Fruit fly (Drosophila melanogaster) whole organism: ENCODE data around the gene CG8661.
A peak's percentile ranks its signal among the peaks of the same experiment; 100 is the strongest.

Experiments
- CG8478 ChIP-seq: fragments of >200 bp; optimal IDR thresholded peaks from 2 replicates; lab custom pipeline; 2018; ENCODE audit warnings: inconsistent platforms
- Dll ChIP-seq: fragments of >200 bp; optimal IDR thresholded peaks from 2 replicates; lab custom pipeline; 2017
- EcR ChIP-seq, 2 experiments: fragments of >200 bp; optimal IDR thresholded peaks; 2 replicates each; lab custom pipeline; 2017; ENCODE audit warnings: missing biosample characterization in 2 of 2, missing genetic modification characterization in 2 of 2, missing genetic modification reagents in 2 of 2
- pan ChIP-seq: fragments of >200 bp; optimal IDR thresholded peaks from 2 replicates; lab custom pipeline; 2017
- psq ChIP-seq: fragments of >200 bp; optimal IDR thresholded peaks from 2 replicates; lab custom pipeline; 2017
- usp ChIP-seq: fragments of >200 bp; optimal IDR thresholded peaks from 2 replicates; lab custom pipeline; 2017; ENCODE audit warnings: missing biosample characterization, missing genetic modification characterization, mixed read lengths

CG8661 gene

dm6 chrX:17302202-17303061 lies 18.1 kb upstream of the CG8661 start:
- no peak for TF ChIP-seq CG8478 (lab: Kevin White, UChicago)
- no peak for TF ChIP-seq usp (GFP tag; lab: Kevin White, UChicago)
- no peak for TF ChIP-seq Dll
- TF ChIP-seq EcR (GFP tag; optimal IDR thresholded peaks at IDR 0.05; lab: Kevin White, UChicago), result no peak
- no peak for TF ChIP-seq pan
- no peak for TF ChIP-seq psq (lab: Kevin White, UChicago)

DNA sequence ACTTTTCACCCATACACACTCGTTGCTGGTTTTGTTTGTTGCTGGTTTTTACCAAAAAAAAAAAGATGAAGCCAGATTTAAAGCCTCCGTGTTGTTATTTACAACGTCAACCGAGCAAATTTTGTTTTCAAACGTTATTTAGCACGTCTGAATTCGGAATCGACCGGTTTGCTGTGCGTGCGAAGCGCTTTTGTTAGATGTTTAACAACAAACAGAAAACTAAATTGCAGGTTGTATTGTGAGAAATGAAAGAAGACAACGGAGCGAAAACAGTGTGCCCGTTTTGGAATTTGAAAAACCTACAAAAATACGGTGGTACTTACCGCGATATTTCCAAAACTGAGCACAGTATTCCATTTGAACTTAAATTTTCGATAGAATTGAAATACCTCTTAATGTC lies 17.4 kb upstream of the CG8661 start, which contains the start of gene Fim:
Gene Fim, minus strand, starts transcription at position 225 of the 400 bp plus-strand sequence.
- no peak for TF ChIP-seq CG8478 (lab: Kevin White, UChicago)
- TF ChIP-seq usp (GFP tag; lab: Kevin White, UChicago), result no peak
- no peak for TF ChIP-seq pan
- no peak for TF ChIP-seq psq (lab: Kevin White, UChicago)
- no peak for TF ChIP-seq Dll

DNA sequence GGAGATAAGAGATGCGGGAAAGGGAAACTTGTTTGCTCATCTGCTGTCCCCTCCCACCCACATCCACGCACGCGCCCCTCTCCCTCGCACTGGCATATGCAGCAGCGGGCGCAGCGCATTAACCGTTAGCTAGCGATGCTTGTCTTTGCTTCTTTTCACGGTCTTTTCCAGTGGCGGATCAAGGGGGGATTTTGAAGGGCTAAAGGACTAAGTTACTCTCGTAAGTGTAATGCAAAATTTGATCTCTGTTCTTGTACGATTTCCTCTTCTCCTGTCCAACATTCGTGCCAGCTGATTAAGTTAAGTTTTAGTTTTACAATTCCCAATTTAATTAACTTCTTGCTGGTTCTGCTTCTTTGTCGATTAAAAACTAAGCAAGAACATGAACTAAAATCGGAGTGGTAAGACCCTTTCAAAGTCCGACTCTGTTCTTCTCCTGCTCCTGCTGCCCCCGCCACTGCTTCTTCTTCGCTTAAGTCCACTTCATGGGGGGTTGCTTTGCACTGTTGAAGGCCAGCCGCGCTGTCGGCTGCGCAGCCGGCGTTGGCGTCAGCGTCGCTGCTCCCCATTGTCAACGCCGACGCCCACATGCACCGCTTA lies 16.4 kb upstream of the CG8661 start:
- no peak for TF ChIP-seq Dll

DNA sequence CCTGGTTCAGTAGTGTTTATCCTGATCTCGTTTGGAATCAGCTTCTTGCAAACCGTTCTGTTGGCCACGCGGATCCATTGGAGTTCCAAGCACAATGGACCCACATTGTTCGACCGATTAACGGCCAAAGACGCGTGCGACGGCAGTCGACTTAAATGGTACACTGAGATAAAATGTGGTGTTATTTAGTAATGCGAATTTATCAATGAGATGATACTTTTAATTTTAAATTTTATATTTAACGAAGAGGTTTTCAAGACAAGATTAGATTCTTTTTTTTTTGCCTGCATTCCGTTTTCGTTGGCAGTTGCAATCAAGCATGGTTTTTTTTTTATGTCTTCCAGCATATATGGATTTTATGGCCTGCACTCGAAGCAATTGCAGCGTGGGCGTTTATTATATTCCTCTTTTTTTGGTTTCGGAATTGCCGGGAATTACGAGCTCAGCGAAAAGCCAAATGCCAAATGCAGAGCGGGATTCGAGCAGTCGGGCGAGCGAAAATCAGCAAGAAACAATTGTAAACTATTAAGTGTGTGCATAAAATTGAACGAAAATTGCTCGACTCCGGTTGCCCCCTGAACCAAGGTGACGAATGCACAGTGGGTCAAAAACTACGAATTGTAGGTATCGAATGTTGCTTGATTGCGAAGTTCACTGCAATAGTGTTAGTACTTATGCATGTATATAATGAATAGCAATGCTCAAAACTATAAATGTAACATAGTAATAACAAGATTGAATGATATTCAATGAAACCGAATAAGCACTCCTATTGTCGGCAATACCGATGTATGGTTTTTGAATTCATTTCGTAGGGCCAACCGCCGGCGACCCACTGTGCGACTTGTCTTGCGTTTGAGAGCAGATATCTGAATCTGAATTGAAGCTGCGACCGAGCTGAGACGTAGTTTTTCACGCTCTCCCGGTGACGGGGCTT lies 14.9 kb upstream of the CG8661 start:
- TF ChIP-seq CG8478 (lab: Kevin White, UChicago) (no peak), pan (no peak), usp (GFP tag; lab: Kevin White, UChicago) (no peak), EcR (GFP tag; optimal IDR thresholded peaks at IDR 0.05; lab: Kevin White, UChicago) (no peak), Dll (no peak), psq (lab: Kevin White, UChicago) (no peak)

DNA sequence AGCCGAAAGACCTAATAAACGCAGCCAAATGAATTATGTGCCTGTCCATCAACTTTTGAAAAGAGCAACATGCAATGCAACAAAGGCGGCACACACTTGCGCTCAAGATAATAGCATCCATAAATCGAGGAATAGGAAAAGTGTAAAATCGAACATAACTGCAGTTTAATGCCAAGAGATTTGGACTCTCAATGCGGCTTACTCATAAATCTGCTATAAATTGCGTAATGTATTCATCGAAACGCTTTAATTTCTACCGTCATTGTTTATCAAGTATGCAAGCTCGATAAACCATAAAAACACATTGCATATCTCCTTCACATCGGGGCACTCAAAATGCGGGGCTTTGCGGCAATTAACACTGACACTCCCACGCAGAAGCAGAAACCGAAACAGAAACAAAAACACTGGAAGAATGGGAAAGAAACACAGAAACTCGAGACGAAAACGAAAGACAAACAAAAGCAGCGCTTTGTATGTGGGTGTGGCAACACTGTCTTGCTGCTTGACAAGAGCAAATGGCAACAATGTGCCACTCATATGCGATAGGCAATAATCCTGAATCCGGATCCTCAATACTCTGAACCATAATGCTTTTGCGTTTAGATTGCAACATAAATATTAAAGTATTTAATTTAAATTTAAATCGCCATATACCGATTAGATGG lies 13.8 kb upstream of the CG8661 start:
- TF ChIP-seq usp (GFP tag; lab: Kevin White, UChicago), result no peak
- no peak for TF ChIP-seq EcR (GFP tag; optimal IDR thresholded peaks at IDR 0.05; lab: Kevin White, UChicago)
- TF ChIP-seq psq (lab: Kevin White, UChicago), result no peak
- TF ChIP-seq CG8478 (lab: Kevin White, UChicago), result no peak

dm6 chrX:17297070-17297689 lies 12.9 kb upstream of the CG8661 start:
- no peak for TF ChIP-seq CG8478 (lab: Kevin White, UChicago)

DNA sequence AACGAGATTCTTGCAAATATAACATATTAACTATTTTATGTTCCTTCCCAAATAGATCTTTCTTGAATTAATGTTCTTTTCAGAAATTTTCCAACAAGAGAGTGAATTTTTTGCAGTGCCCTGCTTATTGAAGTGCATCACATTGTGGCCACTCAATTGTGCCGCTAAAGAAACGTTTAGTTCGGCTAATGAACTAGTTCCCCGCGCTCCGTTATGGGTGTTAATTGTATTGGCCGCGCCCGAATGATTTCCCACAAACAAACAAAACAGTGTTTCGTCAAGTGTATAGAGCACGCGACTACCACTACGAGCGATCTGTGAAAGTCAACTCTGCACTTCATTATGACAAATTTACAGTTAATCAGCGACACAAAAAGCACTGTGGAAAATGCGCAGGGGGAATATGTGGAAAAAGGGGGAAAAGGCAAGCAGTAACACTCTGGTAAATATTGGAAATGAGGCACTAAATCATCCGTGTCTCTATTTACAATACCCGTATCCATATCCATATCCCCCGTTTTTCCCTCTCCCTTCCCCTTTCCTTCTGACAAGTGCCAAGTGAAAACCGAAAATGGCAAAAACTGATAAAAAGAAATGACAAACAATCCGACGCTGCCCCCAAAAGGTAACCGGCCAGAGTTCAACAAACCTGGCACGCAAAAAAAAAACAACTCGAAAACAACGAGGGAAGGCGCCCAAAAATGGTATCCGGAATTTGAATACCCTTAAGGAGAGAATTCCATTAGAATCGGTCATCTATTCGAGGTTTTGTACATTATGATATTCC lies 12.2 kb upstream of the CG8661 start:
- TF ChIP-seq CG8478 (lab: Kevin White, UChicago) (no peak), EcR (GFP tag; optimal IDR thresholded peaks at IDR 0.05; lab: Kevin White, UChicago) (peak in 1 of 2 experiments; percentile 27)

- TF ChIP-seq CG8478 (lab: Kevin White, UChicago), result no peak
- TF ChIP-seq Dll, result no peak
Observed at dm6 chrX:17294979-17295378, 10.7 kb upstream of the CG8661 start.

DNA sequence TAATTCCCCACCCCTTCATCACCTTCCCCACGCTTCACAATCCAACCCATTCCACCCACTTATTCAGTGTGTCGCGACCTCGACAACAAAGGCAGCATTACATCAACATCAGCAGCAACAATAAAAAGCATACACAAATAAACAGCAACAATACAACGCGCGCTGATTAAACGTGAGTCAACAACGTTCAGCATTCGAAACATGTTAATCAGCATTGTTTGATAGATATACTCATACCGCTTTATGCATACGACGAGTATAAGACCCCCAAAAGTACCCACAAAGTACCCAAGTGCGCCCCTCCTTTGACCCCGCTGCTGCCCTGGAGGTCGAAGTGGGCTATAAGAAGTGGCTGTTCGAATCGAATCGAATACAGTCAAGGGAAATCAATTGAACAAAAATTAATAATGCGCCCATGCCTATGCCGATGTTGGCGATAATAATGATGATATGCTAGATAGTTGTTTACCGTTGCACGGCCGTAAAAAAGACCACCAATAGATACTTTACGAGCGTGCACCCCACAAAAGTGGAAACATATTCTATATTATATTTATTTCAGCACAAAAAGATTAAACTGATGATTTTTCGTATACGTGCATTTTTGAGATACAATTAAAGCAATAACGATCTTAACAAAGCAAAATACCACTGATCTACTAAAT lies 10.0 kb upstream of the CG8661 start:
- TF ChIP-seq pan (no peak), usp (GFP tag; lab: Kevin White, UChicago) (no peak), CG8478 (lab: Kevin White, UChicago) (no peak), Dll (no peak), psq (lab: Kevin White, UChicago) (no peak)

dm6 chrX:17293385-17293784 lies 9.1 kb upstream of the CG8661 start:
- TF ChIP-seq pan (no peak), psq (lab: Kevin White, UChicago) (no peak), Dll (no peak), usp (GFP tag; lab: Kevin White, UChicago) (no peak), CG8478 (lab: Kevin White, UChicago) (no peak), EcR (GFP tag; optimal IDR thresholded peaks at IDR 0.05; lab: Kevin White, UChicago) (no peak)
